Worm (Caenorhabditis elegans) whole organism, L2 larva: ENCODE measurements around the gene cpt-3.
A peak's percentile ranks its signal among the peaks of the same experiment; 100 is the strongest.

Source experiments
- F13H6.1 ChIP-seq: sonication (generic microtip); optimal IDR thresholded peaks from 2 replicates; lab custom pipeline; 2016; ENCODE audit warnings: missing genetic modification characterization, missing compliant biosample characterization
- R02D3.7 ChIP-seq: fragments of 150-350 bp; optimal IDR thresholded peaks from 2 replicates; lab custom pipeline; 2014; ENCODE audit warnings: missing biosample characterization, missing genetic modification characterization
- Y55F3AM.14 ChIP-seq: fragments of 200-800 bp; sonication (Bioruptor generic); optimal IDR thresholded peaks from 2 replicates; lab custom pipeline; 2018; ENCODE audit warnings: mild to moderate bottlenecking, missing genetic modification characterization, missing compliant biosample characterization
- ZK546.5 ChIP-seq: sonication (generic microtip); optimal IDR thresholded peaks from 2 replicates; lab custom pipeline; 2017; ENCODE audit warnings: missing biosample characterization, missing genetic modification characterization
- aly-2 ChIP-seq: fragments of 150-350 bp; optimal IDR thresholded peaks from 2 replicates; lab custom pipeline; 2014; ENCODE audit warnings: missing biosample characterization, missing genetic modification characterization
- ama-1 ChIP-seq: fragments of 150-350 bp; optimal IDR thresholded peaks from 2 replicates; lab custom pipeline; 2018; ENCODE audit warnings: inconsistent platforms
- blmp-1 ChIP-seq: sonication (generic microtip); optimal IDR thresholded peaks from 2 replicates; lab custom pipeline; 2017; ENCODE audit warnings: missing genetic modification characterization, mild to moderate bottlenecking, missing compliant biosample characterization, antibody characterized with exemption, moderate library complexity; ENCODE audit not compliant: insufficient read depth
- ceh-16 ChIP-seq: fragments of 150-350 bp; optimal IDR thresholded peaks from 2 replicates; lab custom pipeline; 2014; ENCODE audit warnings: missing biosample characterization, missing genetic modification characterization
- ceh-82 ChIP-seq: fragments of 150-350 bp; optimal IDR thresholded peaks from 2 replicates; lab custom pipeline; 2014; ENCODE audit warnings: missing biosample characterization, missing genetic modification characterization
- crh-2 ChIP-seq: sonication (generic microtip); optimal IDR thresholded peaks from 2 replicates; lab custom pipeline; 2017; ENCODE audit warnings: missing biosample characterization, missing genetic modification characterization
- dmd-4 ChIP-seq: sonication (generic microtip); optimal IDR thresholded peaks from 2 replicates; lab custom pipeline; 2017; ENCODE audit warnings: missing biosample characterization, missing genetic modification characterization
- elt-1 ChIP-seq: fragments of 150-350 bp; optimal IDR thresholded peaks from 2 replicates; lab custom pipeline; 2014; ENCODE audit warnings: missing biosample characterization, missing genetic modification characterization
- fos-1 ChIP-seq: fragments of 150-350 bp; optimal IDR thresholded peaks from 2 replicates; lab custom pipeline; 2014; ENCODE audit warnings: missing biosample characterization, missing genetic modification characterization
- gmeb-1 ChIP-seq: fragments of 150-350 bp; optimal IDR thresholded peaks from 2 replicates; lab custom pipeline; 2014; ENCODE audit warnings: missing biosample characterization, missing genetic modification characterization
- lin-13 ChIP-seq: fragments of 150-350 bp; optimal IDR thresholded peaks from 2 replicates; lab custom pipeline; 2014; ENCODE audit warnings: missing biosample characterization, missing genetic modification reagents, missing genetic modification characterization
- lsy-2 ChIP-seq, 2 experiments: fragments of 150-350 bp in 1 of 2; sonication (generic microtip) in 1 of 2; optimal IDR thresholded peaks; 2 replicates each; lab custom pipeline; 2014 to 2017; ENCODE audit warnings: missing biosample characterization in 2 of 2, missing genetic modification characterization in 2 of 2
- mab-5 ChIP-seq: fragments of 150-350 bp; optimal IDR thresholded peaks from 2 replicates; lab custom pipeline; 2014; ENCODE audit warnings: missing biosample characterization, missing genetic modification characterization
- mbf-1 ChIP-seq: sonication (generic microtip); optimal IDR thresholded peaks from 2 replicates; lab custom pipeline; 2017; ENCODE audit warnings: missing biosample characterization, missing genetic modification characterization
- mdl-1 ChIP-seq, 2 experiments: fragments of 150-350 bp in 1 of 2; sonication (generic microtip) in 1 of 2; optimal IDR thresholded peaks; 2 replicates each; lab custom pipeline; 2017; ENCODE audit warnings: missing biosample characterization in 2 of 2, missing genetic modification characterization in 2 of 2
- nhr-12 ChIP-seq: fragments of 150-350 bp; optimal IDR thresholded peaks from 2 replicates; lab custom pipeline; 2014; ENCODE audit warnings: missing biosample characterization, missing genetic modification characterization
- nhr-129 ChIP-seq: fragments of 150-350 bp; optimal IDR thresholded peaks from 2 replicates; lab custom pipeline; 2014; ENCODE audit warnings: missing biosample characterization, missing genetic modification characterization
- nhr-23 ChIP-seq: fragments of 150-350 bp; optimal IDR thresholded peaks from 2 replicates; lab custom pipeline; 2014; ENCODE audit warnings: missing biosample characterization, missing genetic modification reagents, missing genetic modification characterization
- nhr-237 ChIP-seq: fragments of 150-350 bp; optimal IDR thresholded peaks from 2 replicates; lab custom pipeline; 2014; ENCODE audit warnings: missing biosample characterization, missing genetic modification characterization
- nhr-6 ChIP-seq: fragments of 150-350 bp; optimal IDR thresholded peaks from 2 replicates; lab custom pipeline; 2014; ENCODE audit warnings: missing biosample characterization, missing genetic modification characterization
- nhr-77 ChIP-seq: fragments of 150-350 bp; optimal IDR thresholded peaks from 2 replicates; lab custom pipeline; 2014; ENCODE audit warnings: missing biosample characterization, missing genetic modification characterization
- skn-1 ChIP-seq: sonication (generic microtip); optimal IDR thresholded peaks from 2 replicates; lab custom pipeline; 2017; ENCODE audit warnings: missing biosample characterization, missing genetic modification characterization
- sma-3 ChIP-seq: sonication (generic microtip); optimal IDR thresholded peaks from 2 replicates; lab custom pipeline; 2016; ENCODE audit warnings: missing genetic modification reagents, missing genetic modification characterization, missing compliant biosample characterization
- sma-9 ChIP-seq, 2 experiments: fragments of 150-350 bp in 1 of 2; sonication (generic microtip) in 1 of 2; optimal IDR thresholded peaks; 2 replicates each; lab custom pipeline; 2014 to 2016; ENCODE audit warnings: missing genetic modification characterization in 2 of 2, mild to moderate bottlenecking in 1 of 2, missing biosample characterization in 1 of 2, missing compliant biosample characterization in 1 of 2, missing genetic modification reagents in 1 of 2, moderate library complexity in 1 of 2
- snpc-4 ChIP-seq: fragments of 150-350 bp; optimal IDR thresholded peaks from 2 replicates; lab custom pipeline; 2014; ENCODE audit warnings: missing biosample characterization, missing genetic modification characterization
- unc-39 ChIP-seq: fragments of 150-350 bp; optimal IDR thresholded peaks from 2 replicates; lab custom pipeline; 2014; ENCODE audit warnings: missing biosample characterization, missing genetic modification characterization
- unc-62 ChIP-seq: fragments of 150-350 bp; optimal IDR thresholded peaks from 2 replicates; lab custom pipeline; 2014; ENCODE audit warnings: missing biosample characterization, missing genetic modification reagents, missing genetic modification characterization
- ztf-1 ChIP-seq: fragments of 200-800 bp; sonication (Bioruptor generic); conservative IDR thresholded peaks from 2 replicates; pipeline ENCODE4 v1.3.6; 2022; ENCODE audit warnings: missing genetic modification characterization, missing compliant biosample characterization

Gene cpt-3

ce11 chrIII:2111376-2111775, 28.8 kb downstream of the cpt-3 start:
- no peak for TF ChIP-seq nhr-129
- no peak for TF ChIP-seq ZK546.5 (tag; lab: Kevin White, UChicago)
- no peak for TF ChIP-seq crh-2 (tag; lab: Kevin White, UChicago)
- TF ChIP-seq blmp-1 (tag; lab: Kevin White, UChicago): no peak
- TF ChIP-seq nhr-23: no peak
- TF ChIP-seq mbf-1 (tag; lab: Kevin White, UChicago): no peak
- TF ChIP-seq mab-5: no peak
- TF ChIP-seq skn-1 (tag; lab: Kevin White, UChicago): no peak
- no peak for TF ChIP-seq lin-13
- TF ChIP-seq nhr-12: no peak

ce11 chrIII:2112009-2112408, 29.4 kb downstream of the cpt-3 start:
- TF ChIP-seq nhr-237 (tag; lab: Kevin White, UChicago): no peak
- no peak for TF ChIP-seq snpc-4 (tag; lab: Kevin White, UChicago)

- TF ChIP-seq sma-3 (no peak), lsy-2 (tag; optimal IDR thresholded peaks at IDR 0.05; lab: Kevin White, UChicago) (no peak), mdl-1 (tag; optimal IDR thresholded peaks at IDR 0.05; lab: Kevin White, UChicago) (no peak), F13H6.1 (tag; lab: Kevin White, UChicago) (no peak), crh-2 (tag; lab: Kevin White, UChicago) (no peak), nhr-12 (no peak)
These were observed 30.1 kb downstream of the cpt-3 start for ce11 chrIII:2112601-2113176.

ce11 chrIII:2115322-2115721, 32.7 kb downstream of the cpt-3 start:
- TF ChIP-seq lsy-2 (tag; optimal IDR thresholded peaks at IDR 0.05; lab: Kevin White, UChicago) (no peak), dmd-4 (tag; lab: Kevin White, UChicago) (no peak), elt-1 (tag; lab: Kevin White, UChicago) (no peak), nhr-77 (no peak)

- TF ChIP-seq ztf-1 (GFP tag; lab: Robert Waterston, UW) (no peak), aly-2 (no peak), mab-5 (no peak), Y55F3AM.14 (GFP tag; lab: Kevin White, UChicago) (no peak), ceh-16 (tag; lab: Kevin White, UChicago) (no peak)
- TF ChIP-seq, all 48 proteins: peak for 0
These were observed 34.2 kb downstream of the cpt-3 start, which contains the start of gene Y48G9A.11 for ce11 chrIII:2116797-2117196. Gene Y48G9A.11 (minus strand): TSS chrIII:2116897.

ce11 chrIII:2117541-2117940, 34.9 kb downstream of the cpt-3 start, which contains the start of gene Y48G9A.6:
Gene Y48G9A.6 (plus strand): TSS chrIII:2117841.
- TF ChIP-seq elt-1 (tag; lab: Kevin White, UChicago) (no peak), unc-39 (tag; lab: Kevin White, UChicago) (no peak), sma-9 (GFP tag; optimal IDR thresholded peaks at IDR 0.05; lab: Kevin White, UChicago) (no peak), sma-9 (tag; optimal IDR thresholded peaks at IDR 0.05; lab: Kevin White, UChicago) (no peak), snpc-4 (tag; lab: Kevin White, UChicago) (no peak), unc-62 (no peak), ceh-82 (no peak), mab-5 (no peak), lsy-2 (tag; optimal IDR thresholded peaks at IDR 0.05; lab: Kevin White, UChicago) (no peak), Y55F3AM.14 (GFP tag; lab: Kevin White, UChicago) (no peak), R02D3.7 (no peak), fos-1 (no peak), ceh-16 (tag; lab: Kevin White, UChicago) (no peak)

ce11 chrIII:2123673-2124187, 41.1 kb downstream of the cpt-3 start, which contains the start of gene frl-1:
Gene frl-1 (plus strand): TSS chrIII:2124137.
- TF ChIP-seq fos-1 (peak; percentile 89), nhr-6 (tag; lab: Kevin White, UChicago) (no peak), unc-62 (no peak), sma-9 (GFP tag; optimal IDR thresholded peaks at IDR 0.05; lab: Kevin White, UChicago) (no peak), sma-9 (tag; optimal IDR thresholded peaks at IDR 0.05; lab: Kevin White, UChicago) (no peak), ama-1 (lab: Kevin White, UChicago) (no peak), gmeb-1 (tag; lab: Kevin White, UChicago) (peak; percentile 40)
- TF ChIP-seq, all 48 proteins: peak for 2
